Worm (Caenorhabditis elegans): ENCODE results near the gene tbc-8.

- TF ChIP-seq madf-5 (GFP tag; IDR thresholded peaks at IDR 0.05) (no peak), nhr-77 (tag; optimal IDR thresholded peaks at IDR 0.05) (no peak), php-3 (GFP tag; IDR thresholded peaks at IDR 0.05) (no peak), arid-1 (GFP tag; conservative IDR thresholded peaks at IDR 0.05) (no peak), dmd-6 (GFP tag; IDR thresholded peaks at IDR 0.05) (no peak), pha-4 (GFP tag; IDR thresholded peaks at IDR 0.05) (no peak), pha-4 (tag; optimal IDR thresholded peaks at IDR 0.05) (no peak)
Measured at ce11 chrIII:10353423-10353822, 11.3 kb upstream of the tbc-8 start.

Measured in whole organism, L4 larva.